Worm (Caenorhabditis elegans) whole organism, L4 larva: ENCODE data around the gene alh-3.

ENCODE experiments used
- D1046.2 ChIP-seq: fragments of 200-800 bp; sonication (Bioruptor generic); IDR thresholded peaks from 2 replicates; pipeline ENCODE4 v1.3.6; 2022; ENCODE audit warnings: missing genetic modification characterization, missing compliant biosample characterization
- F10B5.3 ChIP-seq: sonication (generic microtip); optimal IDR thresholded peaks from 2 replicates; lab custom pipeline; 2016; ENCODE audit warnings: mild to moderate bottlenecking, missing genetic modification characterization, missing compliant biosample characterization
- F44E2.7 ChIP-seq: fragments of 200-800 bp; sonication (Bioruptor generic); IDR thresholded peaks from 2 replicates; pipeline ENCODE4 v2.1.2; 2022; ENCODE audit warnings: missing genetic modification characterization, missing compliant biosample characterization
- R02D3.7 ChIP-seq: fragments of 150-350 bp; sonication (generic microtip); optimal IDR thresholded peaks from 3 replicates; lab custom pipeline; 2014; ENCODE audit warnings: missing biosample characterization, missing genetic modification characterization
- T26A8.4 ChIP-seq: fragments of 200-800 bp; sonication (Bioruptor generic); IDR thresholded peaks from 2 replicates; pipeline ENCODE4 v1.3.6; 2022; ENCODE audit warnings: missing genetic modification characterization, missing compliant biosample characterization
- Y5F2A.4 ChIP-seq: fragments of 200-800 bp; sonication (Bioruptor generic); optimal IDR thresholded peaks from 2 replicates; lab custom pipeline; 2018; ENCODE audit warnings: mild to moderate bottlenecking, missing genetic modification characterization, missing compliant biosample characterization
- ceh-20 ChIP-seq: fragments of 200-800 bp; sonication (Bioruptor generic); IDR thresholded peaks from 2 replicates; pipeline ENCODE4 v1.3.6; 2022; ENCODE audit warnings: missing genetic modification reagents, missing genetic modification characterization, missing compliant biosample characterization
- ceh-44 ChIP-seq: fragments of 200-800 bp; sonication (Bioruptor generic); IDR thresholded peaks from 2 replicates; pipeline ENCODE4 v1.3.6; 2022; ENCODE audit warnings: missing genetic modification reagents, missing genetic modification characterization, missing compliant biosample characterization
- cey-2 ChIP-seq: sonication (generic microtip); optimal IDR thresholded peaks from 3 replicates; lab custom pipeline; 2017; ENCODE audit warnings: missing genetic modification characterization, mild to moderate bottlenecking, missing compliant biosample characterization, antibody characterized with exemption, borderline replicate concordance; ENCODE audit not compliant: insufficient read depth
- ctbp-1 ChIP-seq: fragments of 200-800 bp; sonication (Bioruptor generic); IDR thresholded peaks from 2 replicates; pipeline ENCODE4 v1.3.6; 2022; ENCODE audit warnings: missing genetic modification reagents, missing genetic modification characterization, missing compliant biosample characterization
- daf-12 ChIP-seq: fragments of 150-350 bp; optimal IDR thresholded peaks from 2 replicates; lab custom pipeline; 2014; ENCODE audit warnings: missing biosample characterization, missing genetic modification reagents, missing genetic modification characterization
- daf-16 ChIP-seq, 3 experiments: sonication (generic microtip); optimal IDR thresholded peaks; 2 replicates each; lab custom pipeline; 2016 to 2017; ENCODE audit warnings: missing genetic modification characterization in 3 of 3, missing genetic modification reagents in 3 of 3, mild to moderate bottlenecking in 2 of 3, missing compliant biosample characterization in 2 of 3, missing biosample characterization in 1 of 3, moderate library complexity in 1 of 3
- daf-19 ChIP-seq: fragments of 200-800 bp; sonication (Bioruptor generic); conservative IDR thresholded peaks from 2 replicates; pipeline ENCODE4 v1.3.6; 2022; ENCODE audit warnings: missing genetic modification characterization, missing compliant biosample characterization
- daf-8 ChIP-seq: fragments of 200-800 bp; sonication (Bioruptor generic); IDR thresholded peaks from 2 replicates; pipeline ENCODE4 v1.3.6; 2022; ENCODE audit warnings: missing genetic modification characterization, missing compliant biosample characterization
- dmd-6 ChIP-seq: fragments of 200-800 bp; sonication (Bioruptor generic); IDR thresholded peaks from 2 replicates; pipeline ENCODE4 v1.3.6; 2022; ENCODE audit warnings: missing genetic modification reagents, missing genetic modification characterization, missing compliant biosample characterization
- dmd-9 ChIP-seq: fragments of 200-800 bp; sonication (Bioruptor generic); IDR thresholded peaks from 2 replicates; pipeline ENCODE4 v1.3.6; 2022; ENCODE audit warnings: missing genetic modification reagents, missing genetic modification characterization, missing compliant biosample characterization
- dpl-1 ChIP-seq: fragments of 150-350 bp; optimal IDR thresholded peaks from 2 replicates; lab custom pipeline; 2014; ENCODE audit warnings: missing biosample characterization, missing genetic modification reagents, missing genetic modification characterization
- duxl-1 ChIP-seq: sonication (generic microtip); optimal IDR thresholded peaks from 2 replicates; lab custom pipeline; 2016; ENCODE audit warnings: mild to moderate bottlenecking, missing genetic modification characterization, moderate library complexity, missing compliant biosample characterization; ENCODE audit not compliant: poor library complexity
- dve-1 ChIP-seq: sonication (generic microtip); optimal IDR thresholded peaks from 2 replicates; lab custom pipeline; 2017; ENCODE audit warnings: antibody characterized with exemption, mild to moderate bottlenecking, missing genetic modification characterization, missing compliant biosample characterization; ENCODE audit not compliant: insufficient read depth
- egl-43 ChIP-seq: fragments of 200-800 bp; sonication (Bioruptor generic); IDR thresholded peaks from 2 replicates; pipeline ENCODE4 v1.3.6; 2022; ENCODE audit warnings: missing genetic modification reagents, missing genetic modification characterization, missing compliant biosample characterization
- fkh-10 ChIP-seq: fragments of 150-350 bp; optimal IDR thresholded peaks from 2 replicates; lab custom pipeline; 2014; ENCODE audit warnings: missing biosample characterization, missing genetic modification reagents, missing genetic modification characterization
- gei-8 ChIP-seq: fragments of 200-800 bp; sonication (Bioruptor generic); optimal IDR thresholded peaks from 2 replicates; lab custom pipeline; 2018; ENCODE audit warnings: mild to moderate bottlenecking, missing genetic modification characterization, missing compliant biosample characterization
- hif-1 ChIP-seq, 2 experiments: sonication (generic microtip); optimal IDR thresholded peaks; 2 replicates each; lab custom pipeline; 2016 to 2017; ENCODE audit warnings: missing compliant biosample characterization in 2 of 2, missing genetic modification characterization in 2 of 2, missing genetic modification reagents in 2 of 2, missing genotype in 2 of 2, mild to moderate bottlenecking in 1 of 2
- hmg-1.1 ChIP-seq: fragments of 200-800 bp; sonication (Bioruptor generic); IDR thresholded peaks from 2 replicates; pipeline ENCODE4 v1.3.6; 2022; ENCODE audit warnings: missing genetic modification reagents, missing genetic modification characterization, missing compliant biosample characterization
- jun-1 ChIP-seq: fragments of 150-350 bp; optimal IDR thresholded peaks from 2 replicates; lab custom pipeline; 2014; ENCODE audit warnings: missing biosample characterization, missing genetic modification reagents, missing genetic modification characterization
- lin-13 ChIP-seq: fragments of 150-350 bp; optimal IDR thresholded peaks from 2 replicates; lab custom pipeline; 2014; ENCODE audit warnings: missing biosample characterization, missing genetic modification reagents, missing genetic modification characterization
- lin-15B ChIP-seq: fragments of 150-350 bp; sonication (generic microtip); optimal IDR thresholded peaks from 3 replicates; lab custom pipeline; 2014; ENCODE audit warnings: missing biosample characterization, missing genetic modification characterization
- lin-38 ChIP-seq: fragments of 200-800 bp; sonication (Bioruptor generic); IDR thresholded peaks from 2 replicates; pipeline ENCODE4 v1.3.6; 2022; ENCODE audit warnings: missing genetic modification reagents, missing genetic modification characterization, missing compliant biosample characterization
- lin-39 ChIP-seq: fragments of 150-350 bp; optimal IDR thresholded peaks from 2 replicates; lab custom pipeline; 2014; ENCODE audit warnings: missing biosample characterization, missing genetic modification reagents, missing genetic modification characterization
- lsy-2 ChIP-seq, 2 experiments: fragments of 150-350 bp in 1 of 2; sonication (generic microtip) in 1 of 2; optimal IDR thresholded peaks; 2 replicates each; lab custom pipeline; 2014 to 2017; ENCODE audit warnings: missing biosample characterization in 2 of 2, missing genetic modification characterization in 2 of 2
- mdl-1 ChIP-seq, 2 experiments: fragments of 150-350 bp in 1 of 2; sonication (generic microtip) in 1 of 2; optimal IDR thresholded peaks; 2 replicates each; lab custom pipeline; 2014 to 2017; ENCODE audit warnings: missing biosample characterization in 2 of 2, missing genetic modification characterization in 2 of 2
- mxl-2 ChIP-seq: fragments of 200-800 bp; sonication (Bioruptor generic); conservative IDR thresholded peaks from 2 replicates; pipeline ENCODE4 v1.3.6; 2022; ENCODE audit warnings: missing genetic modification reagents, missing genetic modification characterization, missing compliant biosample characterization
- mxl-3 ChIP-seq: fragments of 200-800 bp; sonication (Bioruptor generic); optimal IDR thresholded peaks from 2 replicates; lab custom pipeline; 2018; ENCODE audit warnings: mild to moderate bottlenecking, missing genetic modification characterization, missing compliant biosample characterization
- nhr-11 ChIP-seq: fragments of 150-350 bp; optimal IDR thresholded peaks from 2 replicates; lab custom pipeline; 2014; ENCODE audit warnings: missing biosample characterization, missing genetic modification characterization
- nhr-111 ChIP-seq: fragments of 200-800 bp; sonication (Bioruptor generic); optimal IDR thresholded peaks from 2 replicates; lab custom pipeline; 2018; ENCODE audit warnings: mild to moderate bottlenecking, missing genetic modification characterization, missing compliant biosample characterization
- nhr-237 ChIP-seq: sonication (generic microtip); optimal IDR thresholded peaks from 2 replicates; lab custom pipeline; 2017; ENCODE audit warnings: missing biosample characterization, missing genetic modification characterization
- nhr-28 ChIP-seq: fragments of 150-350 bp; optimal IDR thresholded peaks from 2 replicates; lab custom pipeline; 2014; ENCODE audit warnings: missing biosample characterization, missing genetic modification characterization
- nhr-42 ChIP-seq: fragments of 200-800 bp; sonication (Bioruptor generic); IDR thresholded peaks from 2 replicates; pipeline ENCODE4 v1.3.6; 2022; ENCODE audit warnings: missing genetic modification characterization, missing compliant biosample characterization
- nhr-48 ChIP-seq: sonication (generic microtip); optimal IDR thresholded peaks from 2 replicates; lab custom pipeline; 2016; ENCODE audit warnings: mild to moderate bottlenecking, missing genetic modification characterization, missing compliant biosample characterization
- php-3 ChIP-seq: fragments of 200-800 bp; sonication (Bioruptor generic); IDR thresholded peaks from 2 replicates; pipeline ENCODE4 v1.3.6; 2022; ENCODE audit warnings: missing genetic modification reagents, missing genetic modification characterization, missing compliant biosample characterization
- pqm-1 ChIP-seq: sonication (generic microtip); optimal IDR thresholded peaks from 2 replicates; lab custom pipeline; 2017; ENCODE audit warnings: missing biosample characterization, missing genetic modification characterization
- sdz-12 ChIP-seq: fragments of 200-800 bp; sonication (Bioruptor generic); optimal IDR thresholded peaks from 2 replicates; lab custom pipeline; 2018; ENCODE audit warnings: mild to moderate bottlenecking, missing genetic modification characterization, missing compliant biosample characterization
- snpc-1.2 ChIP-seq: fragments of 200-800 bp; sonication (Bioruptor generic); IDR thresholded peaks from 2 replicates; pipeline ENCODE4 v1.3.6; 2022; ENCODE audit warnings: missing genetic modification reagents, missing genetic modification characterization, missing compliant biosample characterization
- spr-3 ChIP-seq: fragments of 200-800 bp; sonication (Bioruptor generic); optimal IDR thresholded peaks from 2 replicates; lab custom pipeline; 2018; ENCODE audit warnings: mild to moderate bottlenecking, missing genetic modification characterization, missing compliant biosample characterization
- unc-39 ChIP-seq: sonication (generic microtip); optimal IDR thresholded peaks from 2 replicates; lab custom pipeline; 2017; ENCODE audit warnings: missing biosample characterization, missing genetic modification characterization
- vab-7 ChIP-seq: fragments of 200-800 bp; sonication (Bioruptor generic); IDR thresholded peaks from 2 replicates; pipeline ENCODE4 v1.3.6; 2022; ENCODE audit warnings: missing genetic modification reagents, missing genetic modification characterization, missing compliant biosample characterization
- zfp-2 ChIP-seq: sonication (generic microtip); optimal IDR thresholded peaks from 2 replicates; lab custom pipeline; 2016; ENCODE audit warnings: mild to moderate bottlenecking, missing genetic modification characterization, missing compliant biosample characterization
- zip-2 ChIP-seq: fragments of 150-350 bp; optimal IDR thresholded peaks from 2 replicates; lab custom pipeline; 2014; ENCODE audit warnings: missing biosample characterization, missing genetic modification characterization

The alh-3 gene

ce11 chrIV:11025941-11026340 lies 3.5 kb downstream of the alh-3 start (continued):
- TF ChIP-seq egl-43: peak; percentile 93
- 0 out of 2 replicates have a peak, but pooled peaks have one; percentile 43 for TF ChIP-seq F44E2.7 (GFP tag; lab: Robert Waterston, UW)
- TF ChIP-seq daf-19 (GFP tag; lab: Robert Waterston, UW): peak; percentile 85

- no peak for TF ChIP-seq dve-1 (tag; lab: Kevin White, UChicago)
- TF ChIP-seq daf-8: no peak
- no peak for TF ChIP-seq spr-3 (GFP tag; lab: Kevin White, UChicago)
- no peak for TF ChIP-seq daf-16 (GFP tag; optimal IDR thresholded peaks at IDR 0.05; lab: Kevin White, UChicago)
- TF ChIP-seq daf-16 (tag; optimal IDR thresholded peaks at IDR 0.05; lab: Kevin White, UChicago): peak; percentile 20
- TF ChIP-seq hif-1 (tag; optimal IDR thresholded peaks at IDR 0.05; lab: Kevin White, UChicago): no peak
- no peak for TF ChIP-seq ceh-44 (GFP tag; lab: Robert Waterston, UW)
- TF ChIP-seq zfp-2 (tag; lab: Kevin White, UChicago): no peak
- no peak for TF ChIP-seq snpc-1.2 (GFP tag; lab: Robert Waterston, UW)
- TF ChIP-seq daf-12: no peak
- no peak for TF ChIP-seq dmd-6
- TF ChIP-seq F10B5.3 (tag; lab: Kevin White, UChicago): no peak
- TF ChIP-seq dpl-1 (GFP tag; lab: Kevin White, UChicago): peak; percentile 23
- TF ChIP-seq hmg-1.1 (GFP tag; lab: Robert Waterston, UW): peak; percentile 14; the same call in 1 of the 2 replicates
- no peak for TF ChIP-seq lin-15B (tag; lab: Kevin White, UChicago)
- no peak for TF ChIP-seq D1046.2
- no peak for TF ChIP-seq lin-39 (tag; lab: Kevin White, UChicago)
- no peak for TF ChIP-seq lin-13 (GFP tag; lab: Kevin White, UChicago)
- TF ChIP-seq pqm-1 (tag; lab: Kevin White, UChicago): no peak
- TF ChIP-seq gei-8 (GFP tag; lab: Kevin White, UChicago): no peak
- TF ChIP-seq nhr-237 (tag; lab: Kevin White, UChicago): no peak
- no peak for TF ChIP-seq duxl-1 (tag; lab: Kevin White, UChicago)
- TF ChIP-seq fkh-10 (GFP tag; lab: Kevin White, UChicago): peak; percentile 32
- TF ChIP-seq lsy-2 (tag; optimal IDR thresholded peaks at IDR 0.05; lab: Kevin White, UChicago): peak in 1 of 2 experiments; percentile 45
- no peak for TF ChIP-seq daf-19 (GFP tag; lab: Robert Waterston, UW)
- TF ChIP-seq egl-43: no peak
- no peak for TF ChIP-seq vab-7 (GFP tag; lab: Robert Waterston, UW)
- peak; percentile 19 for TF ChIP-seq nhr-111 (GFP tag; lab: Kevin White, UChicago)
- no peak for TF ChIP-seq R02D3.7
- no peak for TF ChIP-seq sdz-12 (GFP tag; lab: Kevin White, UChicago)
- no peak for TF ChIP-seq ctbp-1 (GFP tag; lab: Robert Waterston, UW)
- TF ChIP-seq mxl-2 (GFP tag; lab: Robert Waterston, UW): no peak
- peak; percentile 7; the same call in 1 of the 2 replicates for TF ChIP-seq ceh-20 (GFP tag; lab: Robert Waterston, UW)
- TF ChIP-seq nhr-48: no peak
- no peak for TF ChIP-seq dmd-9 (GFP tag; lab: Robert Waterston, UW)
- TF ChIP-seq zip-2: no peak
- TF ChIP-seq lin-38: no peak
- no peak for TF ChIP-seq Y5F2A.4
- TF ChIP-seq unc-39 (tag; lab: Kevin White, UChicago): no peak
- TF ChIP-seq T26A8.4: peak; percentile 12; the same call in 1 of the 2 replicates
- TF ChIP-seq nhr-42 (GFP tag; lab: Robert Waterston, UW): peak; percentile 8; the same call in 1 of the 2 replicates
- peak; percentile 18 for TF ChIP-seq nhr-28 (tag; lab: Kevin White, UChicago)
- no peak for TF ChIP-seq F44E2.7 (GFP tag; lab: Robert Waterston, UW)
- no peak for TF ChIP-seq php-3
- TF ChIP-seq mdl-1 (tag; optimal IDR thresholded peaks at IDR 0.05; lab: Kevin White, UChicago): no peak
- TF ChIP-seq cey-2: no peak
- no peak for TF ChIP-seq jun-1 (tag; lab: Kevin White, UChicago)
- no peak for TF ChIP-seq mxl-3 (GFP tag; lab: Kevin White, UChicago)
- TF ChIP-seq nhr-11: peak; percentile 34
These were observed 4.2 kb downstream of the alh-3 start for ce11 chrIV:11026648-11027047.
